Worm (Caenorhabditis elegans): Measurements from ENCODE around the gene K08D8.2.

K08D8.2 gene

DNA sequence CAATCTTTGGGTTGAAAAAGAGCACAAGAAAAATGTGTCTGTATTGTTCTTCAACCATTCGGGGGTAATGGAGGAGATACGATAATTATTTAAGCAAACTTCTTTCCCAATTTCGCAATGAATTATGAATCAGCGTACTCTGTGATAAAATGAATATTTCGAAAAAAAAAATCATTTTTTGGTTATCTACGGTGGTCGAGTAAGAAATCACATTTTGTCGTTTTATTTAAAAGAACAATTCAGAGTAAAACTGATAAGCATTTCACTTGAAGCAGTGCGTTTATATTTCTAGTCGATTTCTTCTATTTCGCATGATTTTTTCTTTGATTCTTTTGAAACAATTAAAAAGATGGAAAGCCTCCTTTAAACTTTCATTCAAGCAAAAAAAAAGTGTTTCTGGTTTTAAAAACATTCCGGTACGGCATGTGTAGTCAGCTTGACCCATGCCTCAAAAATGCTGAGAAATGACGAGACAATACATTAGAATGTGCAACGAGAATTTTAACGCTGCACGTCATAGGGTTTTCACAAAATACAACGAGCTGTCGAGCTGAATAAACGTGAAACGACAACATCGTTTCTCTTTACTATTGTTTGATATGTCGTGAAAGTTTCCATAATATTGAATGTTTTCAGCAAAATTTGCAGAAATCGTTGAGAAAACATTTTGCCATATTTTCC lies at the start of gene K08D8.2:
TSS of gene K08D8.2 (plus strand) at position 631 of the 681 bp plus-strand sequence.
- TF ChIP-seq arid-1 (GFP tag; conservative IDR thresholded peaks at IDR 0.05): no peak
- TF ChIP-seq nhr-102 (tag; optimal IDR thresholded peaks at IDR 0.05): no peak
- no peak for TF ChIP-seq aha-1 (tag)
- TF ChIP-seq nhr-6 (tag; optimal IDR thresholded peaks at IDR 0.05): no peak
- no peak for TF ChIP-seq daf-8 (GFP tag; IDR thresholded peaks at IDR 0.05)
- no peak for TF ChIP-seq aly-2 (tag; optimal IDR thresholded peaks at IDR 0.05)
- peak; percentile 35; the same call in 1 of the 2 replicates for TF ChIP-seq dmd-6 (GFP tag; IDR thresholded peaks at IDR 0.05)
- no peak for TF ChIP-seq egl-43 (GFP tag; IDR thresholded peaks at IDR 0.05)
- TF ChIP-seq ceh-82 (tag; optimal IDR thresholded peaks at IDR 0.05): no peak
- no peak for TF ChIP-seq ceh-32 (tag; optimal IDR thresholded peaks at IDR 0.05; ENCODE audit: poor library complexity)
- TF ChIP-seq jun-1 (tag; optimal IDR thresholded peaks at IDR 0.05): no peak
- TF ChIP-seq pqm-1 (tag; optimal IDR thresholded peaks at IDR 0.05): peak; percentile 10

DNA sequence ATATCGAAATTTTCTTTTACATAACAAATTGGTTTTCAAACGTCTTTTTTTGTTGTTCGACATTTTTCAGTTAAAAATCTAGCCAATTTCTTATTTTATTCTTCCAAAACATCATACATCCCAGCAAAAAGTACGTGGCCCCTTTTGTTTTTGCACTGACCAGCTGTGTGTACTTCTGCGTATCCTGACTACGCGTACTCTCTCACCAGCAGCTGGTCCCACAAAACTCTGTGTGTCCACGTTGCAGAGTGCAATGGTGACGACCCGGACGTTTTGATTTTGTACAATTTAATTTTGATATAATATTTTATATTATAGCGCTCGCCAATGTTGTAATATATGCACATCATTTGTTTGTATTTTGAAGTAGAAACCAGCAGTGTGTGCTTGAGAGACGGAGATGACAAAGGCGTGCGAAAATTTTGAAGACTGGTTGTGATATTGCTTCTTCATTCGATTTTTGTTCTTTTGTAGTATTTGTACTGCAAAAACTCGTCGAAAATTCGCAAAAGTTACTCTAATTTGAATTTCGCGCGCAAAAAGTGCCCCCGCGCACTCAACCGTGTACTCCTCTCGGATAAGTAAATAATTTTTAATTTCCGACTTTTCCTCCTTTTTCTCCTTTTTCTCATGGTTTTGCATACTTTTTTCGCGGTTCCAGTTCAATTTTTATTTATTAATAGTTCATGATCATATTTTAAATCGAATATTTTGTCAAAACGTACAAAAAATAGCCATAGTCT lies 48.3 kb upstream of the K08D8.2 start:
- TF ChIP-seq lin-13 (GFP tag; optimal IDR thresholded peaks at IDR 0.05) (no peak), F10B5.3 (tag; optimal IDR thresholded peaks at IDR 0.05) (no peak), hlh-11 (tag; optimal IDR thresholded peaks at IDR 0.05) (peak; percentile 25), pha-4 (GFP tag; IDR thresholded peaks at IDR 0.05) (peak; percentile 15; the same call in 1 of the 2 replicates), pha-4 (tag; optimal IDR thresholded peaks at IDR 0.05) (no peak), dmd-6 (GFP tag; IDR thresholded peaks at IDR 0.05) (0 out of 2 replicates have a peak, but pooled peaks have one; percentile 19), sdz-12 (GFP tag; optimal IDR thresholded peaks at IDR 0.05) (no peak), lin-38 (GFP tag; IDR thresholded peaks at IDR 0.05) (peak; percentile 38; the same call in 1 of the 2 replicates), dpl-1 (GFP tag; optimal IDR thresholded peaks at IDR 0.05) (peak; percentile 47), hmg-1.1 (GFP tag; IDR thresholded peaks at IDR 0.05) (no peak), ceh-82 (tag; optimal IDR thresholded peaks at IDR 0.05) (no peak), ZK546.5 (tag; optimal IDR thresholded peaks at IDR 0.05) (no peak), nhr-28 (tag; optimal IDR thresholded peaks at IDR 0.05) (peak; percentile 3), mes-2 (tag; optimal IDR thresholded peaks at IDR 0.05; ENCODE audit: poor library complexity, severe bottlenecking) (peak; percentile 19)

DNA sequence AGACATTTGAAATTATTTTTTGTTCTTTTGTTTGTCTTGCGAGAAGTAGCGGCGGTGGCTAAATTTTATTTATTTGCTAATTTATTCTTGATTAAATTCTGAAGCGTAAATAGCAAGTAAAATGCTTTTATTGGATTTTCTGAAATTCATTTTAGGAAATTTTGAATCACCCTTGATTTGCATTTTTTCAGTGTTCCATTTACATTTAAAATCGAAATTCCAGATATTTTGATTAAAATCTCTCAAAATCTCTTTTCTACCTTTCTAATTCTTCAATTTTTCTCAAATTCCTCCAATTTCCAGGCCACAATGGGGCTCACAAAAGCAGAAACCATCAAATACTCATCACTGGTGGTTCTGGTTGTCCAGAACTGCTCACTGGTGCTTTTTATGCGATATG lies 47.6 kb upstream of the K08D8.2 start, which contains the start of gene nstp-5:
TSS of gene nstp-5 (plus strand) at position 301 of the 400 bp plus-strand sequence.
- TF ChIP-seq mxl-2 (GFP tag; conservative IDR thresholded peaks at IDR 0.05) (no peak), aha-1 (tag) (peak; percentile 41)

DNA sequence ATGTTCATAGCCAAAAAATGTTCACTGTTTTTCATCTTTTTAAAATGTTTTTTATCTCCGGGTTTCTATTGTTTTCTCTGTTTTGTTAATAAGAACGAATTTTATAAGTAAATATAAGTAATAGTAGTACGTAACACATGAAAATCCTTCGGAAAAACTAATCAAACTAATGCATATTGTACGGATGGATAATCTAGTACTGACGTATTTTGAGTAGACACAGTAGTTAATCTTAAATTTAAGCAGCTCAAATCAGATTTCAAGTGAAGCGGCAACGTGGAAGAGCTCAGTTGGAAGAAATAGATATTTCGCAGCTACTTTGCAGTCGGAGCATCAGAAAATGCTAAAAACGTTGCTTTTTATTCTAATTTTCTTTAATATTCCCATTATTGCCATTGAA lies 43.1 kb upstream of the K08D8.2 start, which contains the start of gene gcy-18:
TSS of gene gcy-18 (plus strand) at position 301 of the 400 bp plus-strand sequence.
- TF ChIP-seq saeg-2 (GFP tag; IDR thresholded peaks at IDR 0.05): no peak
- TF ChIP-seq unc-62 (GFP tag; optimal IDR thresholded peaks at IDR 0.05 in 1 of 2): peak in 1 of 2 experiments; percentile 77
- no peak for TF ChIP-seq unc-62 (tag; optimal IDR thresholded peaks at IDR 0.05)

DNA sequence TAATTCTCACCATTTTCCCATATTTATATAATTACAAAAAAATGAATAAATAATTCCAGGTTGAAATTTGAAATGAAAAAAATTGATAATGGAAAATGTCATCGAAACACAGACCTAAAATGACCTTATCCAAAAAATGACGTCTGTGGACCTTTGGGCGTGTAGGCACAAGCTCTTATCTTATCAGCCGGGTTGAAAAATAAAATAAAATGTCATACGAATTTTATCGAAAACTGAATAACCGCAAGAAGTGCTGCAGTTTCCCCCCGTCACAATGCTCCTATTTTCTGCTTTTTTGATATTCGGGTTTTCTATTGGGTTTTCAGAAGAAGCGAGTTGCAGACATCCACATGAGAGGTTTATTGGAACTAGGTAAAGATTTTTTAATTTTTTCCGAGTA lies 37.0 kb upstream of the K08D8.2 start, which contains the start of gene clec-186:
TSS of gene clec-186 (plus strand) at position 226 of the 400 bp plus-strand sequence.
- TF ChIP-seq nhr-28 (tag; optimal IDR thresholded peaks at IDR 0.05): peak; percentile 77
- peak; percentile 49 for TF ChIP-seq nhr-48 (tag; optimal IDR thresholded peaks at IDR 0.05)
- no peak for TF ChIP-seq daf-8 (GFP tag; IDR thresholded peaks at IDR 0.05)
- peak; percentile 38 for TF ChIP-seq nhr-77 (tag; optimal IDR thresholded peaks at IDR 0.05)
- peak; percentile 36; the same call in 1 of the 2 replicates for TF ChIP-seq tra-1 (GFP tag; IDR thresholded peaks at IDR 0.05)
- peak; percentile 80; the same call in 1 of the 2 replicates for TF ChIP-seq nhr-41 (GFP tag; IDR thresholded peaks at IDR 0.05)
- TF ChIP-seq nhr-42 (GFP tag; IDR thresholded peaks at IDR 0.05): no peak
- TF ChIP-seq madf-5 (GFP tag; IDR thresholded peaks at IDR 0.05): no peak
- peak; percentile 84 for TF ChIP-seq pqm-1 (tag; optimal IDR thresholded peaks at IDR 0.05)
- TF ChIP-seq dmd-6 (GFP tag; IDR thresholded peaks at IDR 0.05): peak; percentile 95
- no peak for TF ChIP-seq mep-1 (tag; optimal IDR thresholded peaks at IDR 0.05)
- peak; percentile 72 for TF ChIP-seq hlh-11 (tag; optimal IDR thresholded peaks at IDR 0.05)
- TF ChIP-seq Y48G9A.11 (GFP tag; IDR thresholded peaks at IDR 0.05): no peak
- peak; percentile 15 for TF ChIP-seq hlh-30 (tag; optimal IDR thresholded peaks at IDR 0.05; ENCODE audit: insufficient read depth)
- peak; percentile 29 for TF ChIP-seq nhr-6 (tag; optimal IDR thresholded peaks at IDR 0.05)
- TF ChIP-seq fos-1 (tag; optimal IDR thresholded peaks at IDR 0.05): no peak
- TF ChIP-seq lin-29 (GFP tag; IDR thresholded peaks at IDR 0.05): no peak
- peak in 1 of 2 experiments; percentile 85 for TF ChIP-seq unc-62 (GFP tag; optimal IDR thresholded peaks at IDR 0.05 in 1 of 2)
- TF ChIP-seq unc-62 (tag; optimal IDR thresholded peaks at IDR 0.05): no peak
- TF ChIP-seq dve-1 (tag; optimal IDR thresholded peaks at IDR 0.05; ENCODE audit: insufficient read depth): peak; percentile 60
- TF ChIP-seq php-3 (GFP tag; IDR thresholded peaks at IDR 0.05): peak; percentile 67; the same call in 1 of the 2 replicates
